Worm (Caenorhabditis elegans): ENCODE data around the gene F53E4.2.

DNA sequence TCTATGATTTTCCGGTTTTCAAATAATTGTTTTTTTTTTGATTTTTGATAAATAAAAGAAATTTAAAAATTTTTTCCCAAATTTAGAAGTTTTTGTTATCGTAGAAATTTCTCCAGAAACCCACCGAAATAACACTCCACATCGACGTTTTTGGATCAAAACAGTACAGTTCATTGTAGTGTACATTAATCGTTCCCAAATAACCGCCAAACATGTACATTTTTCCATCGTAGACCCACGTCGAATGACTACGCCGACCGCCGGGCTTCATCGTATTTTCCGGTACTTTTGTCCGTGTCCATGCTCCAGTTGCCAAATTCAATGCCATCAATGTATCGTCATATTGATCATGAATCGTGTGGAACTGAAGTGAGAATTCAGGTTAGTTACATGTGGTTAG lies at the start of gene F53E4.2:
- TF ChIP-seq ztf-4 (tag; optimal IDR thresholded peaks at IDR 0.05), result no peak
- TF ChIP-seq Y55F3AM.14 (GFP tag; optimal IDR thresholded peaks at IDR 0.05), result no peak
- no peak for TF ChIP-seq lsy-2 (tag; optimal IDR thresholded peaks at IDR 0.05)
- TF ChIP-seq zag-1 (tag; optimal IDR thresholded peaks at IDR 0.05), result no peak
- TF ChIP-seq nhr-21 (tag; optimal IDR thresholded peaks at IDR 0.05), result no peak
- TF ChIP-seq aly-2 (tag; optimal IDR thresholded peaks at IDR 0.05), result no peak
- no peak for TF ChIP-seq mdl-1 (tag; optimal IDR thresholded peaks at IDR 0.05)
- no peak for TF ChIP-seq elt-1 (tag; optimal IDR thresholded peaks at IDR 0.05)
- TF ChIP-seq unc-62 (GFP tag; optimal IDR thresholded peaks at IDR 0.05), result no peak
- no peak for TF ChIP-seq ceh-82 (tag; optimal IDR thresholded peaks at IDR 0.05)
- TF ChIP-seq unc-39 (tag; optimal IDR thresholded peaks at IDR 0.05), result no peak
- no peak for TF ChIP-seq gmeb-1 (tag; optimal IDR thresholded peaks at IDR 0.05)
- TF ChIP-seq nhr-77 (tag; optimal IDR thresholded peaks at IDR 0.05), result no peak
